Worm (Caenorhabditis elegans) whole organism, L1 larva: ENCODE data around the gene atp-5.

ENCODE experiments used
- C04F5.9 ChIP-seq: sonication (generic microtip); optimal IDR thresholded peaks from 2 replicates; lab custom pipeline; 2016; ENCODE audit warnings: missing genetic modification characterization, missing compliant biosample characterization
- C16A3.4 ChIP-seq: fragments of 150-350 bp; optimal IDR thresholded peaks from 2 replicates; lab custom pipeline; 2014; ENCODE audit warnings: missing biosample characterization, missing genetic modification characterization
- C34B4.2 ChIP-seq: sonication (generic microtip); optimal IDR thresholded peaks from 2 replicates; lab custom pipeline; 2017; ENCODE audit warnings: mild to moderate bottlenecking, missing genetic modification characterization, missing compliant biosample characterization
- aha-1 ChIP-seq: fragments of 150-350 bp; optimal IDR thresholded peaks from 2 replicates; lab custom pipeline; 2014; ENCODE audit warnings: missing biosample characterization, missing genetic modification characterization
- alr-1 ChIP-seq: fragments of 200-800 bp; sonication (Bioruptor generic); optimal IDR thresholded peaks from 2 replicates; lab custom pipeline; 2018; ENCODE audit warnings: borderline replicate concordance, mild to moderate bottlenecking, missing genetic modification characterization, missing compliant biosample characterization
- aly-2 ChIP-seq: fragments of 150-350 bp; optimal IDR thresholded peaks from 2 replicates; lab custom pipeline; 2014; ENCODE audit warnings: missing biosample characterization, missing genetic modification characterization
- ama-1 ChIP-seq: fragments of 150-350 bp; optimal IDR thresholded peaks from 2 replicates; lab custom pipeline; 2014
- ceh-63 ChIP-seq: fragments of 200-800 bp; sonication (Bioruptor generic); optimal IDR thresholded peaks from 2 replicates; lab custom pipeline; 2018; ENCODE audit warnings: mild to moderate bottlenecking, missing genetic modification characterization, missing compliant biosample characterization
- ceh-8 ChIP-seq: fragments of 200-800 bp; sonication (Bioruptor generic); optimal IDR thresholded peaks from 2 replicates; lab custom pipeline; 2018; ENCODE audit warnings: mild to moderate bottlenecking, missing genetic modification characterization, moderate library complexity, missing compliant biosample characterization
- ceh-82 ChIP-seq, 3 experiments: fragments of 150-350 bp in 1 of 3; sonication (generic microtip) in 2 of 3; optimal IDR thresholded peaks; 2 replicates each; lab custom pipeline; 2014 to 2017; ENCODE audit warnings: missing biosample characterization in 3 of 3, missing genetic modification characterization in 3 of 3
- ceh-88 ChIP-seq: fragments of 200-800 bp; sonication (Bioruptor generic); IDR thresholded peaks from 2 replicates; pipeline ENCODE4 v1.3.6; 2022; ENCODE audit warnings: missing genetic modification characterization, missing compliant biosample characterization
- ceh-90 ChIP-seq: sonication (generic microtip); optimal IDR thresholded peaks from 2 replicates; lab custom pipeline; 2016; ENCODE audit warnings: missing genetic modification characterization, missing compliant biosample characterization
- ces-1 ChIP-seq: fragments of 150-350 bp; optimal IDR thresholded peaks from 2 replicates; lab custom pipeline; 2014; ENCODE audit warnings: missing biosample characterization, missing genetic modification reagents, missing genetic modification characterization
- dpl-1 ChIP-seq, 3 experiments: fragments of 150-350 bp in 2 of 3; sonication (generic microtip) in 1 of 3; optimal IDR thresholded peaks; 2 replicates each; lab custom pipeline; 2014 to 2017; ENCODE audit warnings: missing biosample characterization in 3 of 3, missing genetic modification characterization in 3 of 3, missing genetic modification reagents in 3 of 3
- dsc-1 ChIP-seq: sonication (generic microtip); optimal IDR thresholded peaks from 2 replicates; lab custom pipeline; 2016; ENCODE audit warnings: mild to moderate bottlenecking, missing genetic modification characterization, missing compliant biosample characterization
- efl-3 ChIP-seq: fragments of 200-800 bp; sonication (Bioruptor generic); optimal IDR thresholded peaks from 2 replicates; lab custom pipeline; 2018; ENCODE audit warnings: mild to moderate bottlenecking, missing genetic modification characterization, missing compliant biosample characterization
- elt-2 ChIP-seq: sonication (generic microtip); optimal IDR thresholded peaks from 2 replicates; lab custom pipeline; 2016; ENCODE audit warnings: missing genetic modification characterization, mild to moderate bottlenecking, inconsistent platforms, missing compliant biosample characterization, missing genetic modification reagents
- elt-3 ChIP-seq, 6 experiments: fragments of 150-350 bp in 1 of 6; sonication (generic microtip); optimal IDR thresholded peaks; 2 replicates each; lab custom pipeline; 2017 to 2018; ENCODE audit warnings: missing biosample characterization in 6 of 6, missing genetic modification characterization in 6 of 6, inconsistent platforms in 1 of 6
- ets-5 ChIP-seq: fragments of 200-800 bp; sonication (Bioruptor generic); IDR thresholded peaks from 2 replicates; pipeline ENCODE4 v1.3.6; 2022; ENCODE audit warnings: missing genetic modification characterization, missing compliant biosample characterization
- fkh-10 ChIP-seq: sonication (generic microtip); optimal IDR thresholded peaks from 2 replicates; lab custom pipeline; 2017; ENCODE audit warnings: missing biosample characterization, missing genetic modification reagents, missing genetic modification characterization
- fos-1 ChIP-seq: fragments of 150-350 bp; optimal IDR thresholded peaks from 2 replicates; lab custom pipeline; 2014; ENCODE audit warnings: missing biosample characterization, missing genetic modification characterization
- grh-1 ChIP-seq: fragments of 200-800 bp; sonication (Bioruptor generic); IDR thresholded peaks from 2 replicates; pipeline ENCODE4 v1.3.6; 2022; ENCODE audit warnings: missing genetic modification reagents, missing genetic modification characterization, missing compliant biosample characterization
- hlh-17 ChIP-seq: fragments of 200-800 bp; sonication (Bioruptor generic); optimal IDR thresholded peaks from 2 replicates; lab custom pipeline; 2018; ENCODE audit warnings: missing genetic modification characterization, mild to moderate bottlenecking, missing compliant biosample characterization, moderate library complexity, borderline replicate concordance
- hlh-4 ChIP-seq: sonication (generic microtip); optimal IDR thresholded peaks from 2 replicates; lab custom pipeline; 2016; ENCODE audit warnings: mild to moderate bottlenecking, missing genetic modification characterization, missing compliant biosample characterization
- irx-1 ChIP-seq: sonication (generic microtip); optimal IDR thresholded peaks from 2 replicates; lab custom pipeline; 2016; ENCODE audit warnings: missing genetic modification characterization, missing compliant biosample characterization
- jun-1 ChIP-seq: fragments of 150-350 bp; optimal IDR thresholded peaks from 2 replicates; lab custom pipeline; 2014; ENCODE audit warnings: missing biosample characterization, missing genetic modification reagents, missing genetic modification characterization
- lin-13 ChIP-seq: fragments of 150-350 bp; optimal IDR thresholded peaks from 2 replicates; lab custom pipeline; 2014; ENCODE audit warnings: missing biosample characterization, missing genetic modification reagents, missing genetic modification characterization
- lin-15B ChIP-seq: fragments of 150-350 bp; sonication (generic microtip); optimal IDR thresholded peaks from 3 replicates; lab custom pipeline; 2014; ENCODE audit warnings: missing biosample characterization, missing genetic modification characterization
- lin-39 ChIP-seq: fragments of 150-350 bp; optimal IDR thresholded peaks from 2 replicates; lab custom pipeline; 2014; ENCODE audit warnings: missing biosample characterization, missing genetic modification reagents, missing genetic modification characterization
- lsy-2 ChIP-seq, 2 experiments: fragments of 150-350 bp; optimal IDR thresholded peaks; 2 replicates each; lab custom pipeline; 2014; ENCODE audit warnings: missing biosample characterization in 2 of 2, missing genetic modification characterization in 2 of 2
- mab-9 ChIP-seq: fragments of 200-800 bp; sonication (Bioruptor generic); IDR thresholded peaks from 2 replicates; pipeline ENCODE4 v1.3.6; 2022; ENCODE audit warnings: missing genetic modification reagents, missing genetic modification characterization, missing compliant biosample characterization
- mdl-1 ChIP-seq, 2 experiments: fragments of 150-350 bp; optimal IDR thresholded peaks; 2 replicates each; lab custom pipeline; 2014 to 2017; ENCODE audit warnings: missing biosample characterization in 2 of 2, missing genetic modification characterization in 2 of 2, inconsistent platforms in 1 of 2
- mef-2 ChIP-seq: fragments of 150-350 bp; optimal IDR thresholded peaks from 2 replicates; lab custom pipeline; 2014; ENCODE audit warnings: missing biosample characterization, missing genetic modification characterization
- nhr-11 ChIP-seq: fragments of 150-350 bp; optimal IDR thresholded peaks from 2 replicates; lab custom pipeline; 2014; ENCODE audit warnings: missing biosample characterization, missing genetic modification characterization
- nhr-12 ChIP-seq: sonication (generic microtip); optimal IDR thresholded peaks from 2 replicates; lab custom pipeline; 2017; ENCODE audit warnings: missing biosample characterization, missing genetic modification characterization
- nhr-20 ChIP-seq: sonication (generic microtip); optimal IDR thresholded peaks from 2 replicates; lab custom pipeline; 2016; ENCODE audit warnings: mild to moderate bottlenecking, missing genetic modification characterization, missing compliant biosample characterization
- nhr-28 ChIP-seq: fragments of 150-350 bp; optimal IDR thresholded peaks from 2 replicates; lab custom pipeline; 2014; ENCODE audit warnings: missing biosample characterization, missing genetic modification characterization
- nhr-71 ChIP-seq: sonication (generic microtip); optimal IDR thresholded peaks from 2 replicates; lab custom pipeline; 2016; ENCODE audit warnings: mild to moderate bottlenecking, missing genetic modification characterization, moderate library complexity, missing compliant biosample characterization
- nhr-76 ChIP-seq: sonication (generic microtip); optimal IDR thresholded peaks from 2 replicates; lab custom pipeline; 2017; ENCODE audit warnings: missing biosample characterization, missing genetic modification characterization
- nhr-77 ChIP-seq: fragments of 150-350 bp; optimal IDR thresholded peaks from 2 replicates; lab custom pipeline; 2014; ENCODE audit warnings: missing biosample characterization, missing genetic modification characterization
- nhr-84 ChIP-seq: sonication (generic microtip); optimal IDR thresholded peaks from 2 replicates; lab custom pipeline; 2017; ENCODE audit warnings: missing biosample characterization, missing genetic modification characterization
- nhr-85 ChIP-seq: sonication (generic microtip); peaks from one replicate; lab custom pipeline; 2016; ENCODE audit warnings: missing genetic modification characterization, inconsistent platforms, missing compliant biosample characterization
- nhr-90 ChIP-seq: sonication (generic microtip); optimal IDR thresholded peaks from 2 replicates; lab custom pipeline; 2016; ENCODE audit warnings: mild to moderate bottlenecking, missing genetic modification characterization, missing compliant biosample characterization; ENCODE audit not compliant: poor library complexity
- pqm-1 ChIP-seq: sonication (generic microtip); optimal IDR thresholded peaks from 3 replicates; lab custom pipeline; 2017; ENCODE audit warnings: missing biosample characterization, missing genetic modification characterization
- snu-23 ChIP-seq: sonication (generic microtip); optimal IDR thresholded peaks from 2 replicates; lab custom pipeline; 2016; ENCODE audit warnings: missing genetic modification characterization, missing compliant biosample characterization
- swsn-7 ChIP-seq: sonication (generic microtip); optimal IDR thresholded peaks from 2 replicates; lab custom pipeline; 2016; ENCODE audit warnings: missing genetic modification characterization, missing compliant biosample characterization
- tlp-1 ChIP-seq: fragments of 150-350 bp; optimal IDR thresholded peaks from 2 replicates; lab custom pipeline; 2014; ENCODE audit warnings: missing biosample characterization, missing genetic modification characterization
- unc-130 ChIP-seq: fragments of 150-350 bp; optimal IDR thresholded peaks from 2 replicates; lab custom pipeline; 2017; ENCODE audit warnings: missing biosample characterization, missing genetic modification characterization, inconsistent platforms
- vab-15 ChIP-seq: sonication (generic microtip); optimal IDR thresholded peaks from 2 replicates; lab custom pipeline; 2017; ENCODE audit warnings: missing genotype, mild to moderate bottlenecking, missing genetic modification characterization, missing compliant biosample characterization
- xbp-1 ChIP-seq: sonication (generic microtip); optimal IDR thresholded peaks from 2 replicates; lab custom pipeline; 2016; ENCODE audit warnings: missing genetic modification characterization, missing compliant biosample characterization
- zag-1 ChIP-seq: fragments of 150-350 bp; optimal IDR thresholded peaks from 2 replicates; lab custom pipeline; 2014; ENCODE audit warnings: missing biosample characterization, missing genetic modification characterization
- zip-4 ChIP-seq: fragments of 200-800 bp; sonication (Bioruptor generic); optimal IDR thresholded peaks from 2 replicates; lab custom pipeline; 2018; ENCODE audit warnings: mild to moderate bottlenecking, missing genetic modification characterization, moderate library complexity, missing compliant biosample characterization
- ztf-4 ChIP-seq: fragments of 150-350 bp; optimal IDR thresholded peaks from 2 replicates; lab custom pipeline; 2014; ENCODE audit warnings: missing biosample characterization, missing genetic modification characterization

Gene atp-5

ce11 chrV:11078104-11078724 lies 45.5 kb downstream of the atp-5 start, which contains the start of gene act-2:
TSS of gene act-2 (minus strand) at chrV:11078154.
- TF ChIP-seq ceh-88 (GFP tag; lab: Robert Waterston, UW) (no peak; the same call in 1 of the 2 replicates), C04F5.9 (no peak), irx-1 (tag; lab: Kevin White, UChicago) (no peak), pqm-1 (tag; lab: Kevin White, UChicago) (no peak), efl-3 (no peak), nhr-20 (peak; percentile 86), lin-39 (tag; lab: Kevin White, UChicago) (no peak), aha-1 (tag; lab: Kevin White, UChicago) (no peak), ceh-8 (no peak), tlp-1 (tag; lab: Kevin White, UChicago) (no peak), ama-1 (lab: Kevin White, UChicago) (no peak), lin-15B (tag; lab: Kevin White, UChicago) (peak; percentile 65), hlh-17 (GFP tag; lab: Kevin White, UChicago) (no peak), C34B4.2 (tag; lab: Kevin White, UChicago) (no peak), grh-1 (GFP tag; lab: Robert Waterston, UW) (no peak), nhr-71 (tag; lab: Kevin White, UChicago) (peak; percentile 85), zip-4 (GFP tag; lab: Kevin White, UChicago) (no peak), lin-13 (GFP tag; lab: Kevin White, UChicago) (peak; percentile 77), nhr-11 (tag; lab: Kevin White, UChicago) (no peak), ets-5 (GFP tag; lab: Robert Waterston, UW) (no peak), fos-1 (peak; percentile 90), mef-2 (tag; lab: Kevin White, UChicago) (no peak), nhr-85 (peak; percentile 87), zag-1 (tag; lab: Kevin White, UChicago) (no peak), mdl-1 (tag; optimal IDR thresholded peaks at IDR 0.05; lab: Kevin White, UChicago) (peak in 1 of 2 experiments; percentile 64), lsy-2 (tag; optimal IDR thresholded peaks at IDR 0.05; lab: Kevin White, UChicago) (peak; percentile 61 to 74), elt-2 (tag; lab: Kevin White, UChicago) (peak; percentile 75), swsn-7 (tag; lab: Kevin White, UChicago) (peak; percentile 75), aly-2 (tag; lab: Kevin White, UChicago) (no peak), ceh-82 (tag; optimal IDR thresholded peaks at IDR 0.05; lab: Kevin White, UChicago) (peak; percentile 7 to 82 (median 24)), nhr-12 (tag; lab: Kevin White, UChicago) (no peak), alr-1 (tag; lab: Kevin White, UChicago) (no peak), nhr-76 (tag; lab: Kevin White, UChicago) (no peak), C16A3.4 (tag; lab: Kevin White, UChicago) (peak; percentile 66), dsc-1 (no peak), jun-1 (tag; lab: Kevin White, UChicago) (peak; percentile 85), mab-9 (no peak), ceh-90 (tag; lab: Kevin White, UChicago) (no peak), ces-1 (GFP tag; lab: Kevin White, UChicago) (no peak), dpl-1 (GFP tag; optimal IDR thresholded peaks at IDR 0.05; lab: Kevin White, UChicago) (peak; percentile 89 to 93 (median 93)), nhr-77 (tag; lab: Kevin White, UChicago) (peak; percentile 47), ztf-4 (peak; percentile 31), elt-3 (tag; optimal IDR thresholded peaks at IDR 0.05; lab: Kevin White, UChicago) (peak in 4 of 6 experiments; percentile 53 to 94 (median 74)), vab-15 (no peak), unc-130 (tag; lab: Kevin White, UChicago) (no peak), nhr-28 (tag; lab: Kevin White, UChicago) (no peak), snu-23 (peak; percentile 92), xbp-1 (peak; percentile 69), nhr-90 (tag; lab: Kevin White, UChicago) (peak; percentile 62), ceh-63 (GFP tag; lab: Kevin White, UChicago) (no peak), hlh-4 (tag; lab: Kevin White, UChicago) (no peak), fkh-10 (GFP tag; lab: Kevin White, UChicago) (peak; percentile 47), nhr-84 (tag; lab: Kevin White, UChicago) (no peak)
